Worm (Caenorhabditis elegans): ENCODE data around the gene taco-1.

ce11 chrIII:315160-315559, 31.2 kb downstream of the taco-1 start, which contains the start of gene Y50D7A.10:
- TF ChIP-seq him-1 (tag; optimal IDR thresholded peaks at IDR 0.05) = no peak
- no peak for TF ChIP-seq W03F9.2 (tag; optimal IDR thresholded peaks at IDR 0.05)

Data from whole organism, L4/young adult.